Worm (Caenorhabditis elegans): Measurements from ENCODE around the gene cnc-6.

DNA sequence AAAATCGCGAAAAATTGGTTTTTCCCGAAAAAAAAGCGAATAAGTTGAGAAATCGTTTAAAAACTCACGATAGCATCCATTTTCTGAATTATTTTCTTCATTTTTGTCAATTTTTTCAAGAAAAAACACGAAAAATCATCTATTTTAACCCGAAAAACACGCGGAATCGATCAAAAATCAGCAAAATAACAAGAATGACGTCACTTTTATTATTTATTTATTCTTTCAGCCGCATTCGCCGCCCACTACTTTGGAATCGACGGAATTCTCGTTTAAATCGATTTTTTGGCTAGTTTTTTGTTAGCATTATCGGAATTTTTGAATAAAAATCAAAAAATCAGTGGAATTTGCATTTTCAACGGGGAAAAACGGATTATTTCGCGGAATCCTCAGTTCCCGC, 14.6 kb downstream of the cnc-6 start, which contains the start of gene Y39A3CL.4:
- TF ChIP-seq lsy-2 (tag; optimal IDR thresholded peaks at IDR 0.05) (no peak), ceh-82 (tag; optimal IDR thresholded peaks at IDR 0.05) (no peak), nhr-76 (tag; optimal IDR thresholded peaks at IDR 0.05) (no peak), nhr-11 (tag; optimal IDR thresholded peaks at IDR 0.05) (no peak), snpc-4 (tag; optimal IDR thresholded peaks at IDR 0.05) (no peak)

Data from whole organism, L1 larva.